Worm (Caenorhabditis elegans): ENCODE results near the gene K09F6.15.

- TF ChIP-seq hmg-4 (GFP tag; optimal IDR thresholded peaks at IDR 0.05) (no peak), ceh-36 (tag; optimal IDR thresholded peaks at IDR 0.05) (no peak), flt-1 (GFP tag; IDR thresholded peaks at IDR 0.05) (no peak), ama-1 (optimal IDR thresholded peaks at IDR 0.05) (no peak), hnd-1 (tag; optimal IDR thresholded peaks at IDR 0.05) (no peak), F13C5.2 (tag; optimal IDR thresholded peaks at IDR 0.05) (no peak), sea-1 (GFP tag; conservative IDR thresholded peaks at IDR 0.05) (no peak), scrt-1 (GFP tag; IDR thresholded peaks at IDR 0.05) (no peak), aly-1 (tag; optimal IDR thresholded peaks at IDR 0.05) (no peak), tbx-11 (GFP tag; IDR thresholded peaks at IDR 0.05) (no peak), B0310.2 (tag; optimal IDR thresholded peaks at IDR 0.05) (no peak)
Observed at ce11 chrII:2312747-2313146, 35.4 kb upstream of the K09F6.15 start, which contains the start of the genes trim-21 and B0281.1.

All from whole organism, early embryonic.